Fruit fly (Drosophila melanogaster) whole organism, embryonic: ENCODE data around the gene Nlg2.

Experiments
- Aef1 ChIP-seq: fragments of 200-800 bp; sonication (Bioruptor generic); IDR thresholded peaks from 3 replicates; pipeline ENCODE4 v1.3.6; 2022; ENCODE audit warnings: missing biosample characterization, missing genetic modification characterization
- Atf-2 ChIP-seq: fragments of 200-800 bp; sonication (Bioruptor generic); optimal IDR thresholded peaks from 2 replicates; lab custom pipeline; 2016; ENCODE audit warnings: missing biosample characterization, missing genetic modification characterization
- CG10321 ChIP-seq: fragments of 200-800 bp; sonication (Bioruptor generic); IDR thresholded peaks from 2 replicates; pipeline ENCODE4 v1.3.6; 2022; ENCODE audit warnings: missing biosample characterization, missing genetic modification characterization
- CG10431 ChIP-seq: fragments of 200-800 bp; sonication (Bioruptor generic); optimal IDR thresholded peaks from 3 replicates; lab custom pipeline; 2018; ENCODE audit warnings: missing biosample characterization, mild to moderate bottlenecking, missing genetic modification characterization
- CG12236 ChIP-seq: fragments of 200-800 bp; sonication (Bioruptor generic); optimal IDR thresholded peaks from 2 replicates; lab custom pipeline; 2016; ENCODE audit warnings: missing biosample characterization, missing genetic modification characterization
- CG12299 ChIP-seq: fragments of 200-800 bp; sonication (Bioruptor generic); optimal IDR thresholded peaks from 2 replicates; lab custom pipeline; 2018; ENCODE audit warnings: missing biosample characterization, mild to moderate bottlenecking, missing genetic modification characterization
- CG13123 ChIP-seq: fragments of 200-800 bp; sonication (Bioruptor generic); optimal IDR thresholded peaks from 2 replicates; lab custom pipeline; 2016; ENCODE audit warnings: missing biosample characterization, missing genetic modification characterization
- CG14965 ChIP-seq: fragments of 200-800 bp; sonication (Bioruptor generic); optimal IDR thresholded peaks from 2 replicates; lab custom pipeline; 2016; ENCODE audit warnings: missing biosample characterization, missing genetic modification characterization, borderline replicate concordance
- CG1832 ChIP-seq: fragments of 200-800 bp; sonication (Bioruptor generic); optimal IDR thresholded peaks from 2 replicates; lab custom pipeline; 2017; ENCODE audit warnings: missing biosample characterization, mild to moderate bottlenecking, missing genetic modification characterization, inconsistent platforms
- CG2199 ChIP-seq: fragments of 200-800 bp; sonication (Bioruptor generic); IDR thresholded peaks from 3 replicates; pipeline ENCODE4 v1.3.6; 2022; ENCODE audit warnings: missing biosample characterization, missing genetic modification characterization
- CG32532 ChIP-seq: fragments of 200-800 bp; sonication (Bioruptor generic); IDR thresholded peaks from 2 replicates; pipeline ENCODE4 v1.3.6; 2022; ENCODE audit warnings: missing biosample characterization, missing genetic modification characterization
- CG3838 ChIP-seq: fragments of 200-800 bp; sonication (Bioruptor generic); optimal IDR thresholded peaks from 3 replicates; lab custom pipeline; 2016; ENCODE audit warnings: missing biosample characterization, missing genetic modification characterization
- CG6765 ChIP-seq: fragments of 200-800 bp; sonication (Bioruptor generic); optimal IDR thresholded peaks from 3 replicates; lab custom pipeline; 2017; ENCODE audit warnings: missing biosample characterization, mild to moderate bottlenecking, missing genetic modification characterization
- CG7271 ChIP-seq: fragments of 200-800 bp; sonication (Bioruptor generic); optimal IDR thresholded peaks from 2 replicates; lab custom pipeline; 2018; ENCODE audit warnings: missing biosample characterization, mild to moderate bottlenecking, missing genetic modification characterization, moderate library complexity
- CG8290 ChIP-seq, 3 experiments: fragments of 200-800 bp; sonication (Bioruptor generic); optimal IDR thresholded peaks; 2 replicates each; lab custom pipeline; 2016 to 2019; ENCODE audit warnings: missing biosample characterization in 3 of 3, missing genetic modification characterization in 3 of 3, mild to moderate bottlenecking in 2 of 3, moderate library complexity in 1 of 3
- CG8478 ChIP-seq: fragments of >200 bp; optimal IDR thresholded peaks from 2 replicates; lab custom pipeline; 2018
- Dip3 ChIP-seq: fragments of 200-800 bp; sonication (Bioruptor generic); optimal IDR thresholded peaks from 3 replicates; lab custom pipeline; 2016; ENCODE audit warnings: missing biosample characterization, missing genetic modification characterization
- Doc3 ChIP-seq: fragments of 200-800 bp; sonication (Bioruptor generic); IDR thresholded peaks from 3 replicates; pipeline ENCODE4 v1.3.6; 2022; ENCODE audit warnings: missing biosample characterization, missing genetic modification characterization; ENCODE audit not compliant: partially characterized antibody
- Ets65A ChIP-seq: fragments of 200-800 bp; sonication (Bioruptor generic); peaks from one replicate; lab custom pipeline; 2016; ENCODE audit warnings: missing biosample characterization, missing genetic modification characterization
- Lim3 ChIP-seq: fragments of 200-800 bp; sonication (Bioruptor generic); IDR thresholded peaks from 2 replicates; pipeline ENCODE4 v1.3.6; 2022; ENCODE audit warnings: missing biosample characterization, missing genetic modification characterization
- MBD-R2 ChIP-seq: fragments of 200-800 bp; sonication (Bioruptor generic); IDR thresholded peaks from 2 replicates; pipeline ENCODE4 v1.3.6; 2022; ENCODE audit warnings: missing biosample characterization, missing genetic modification characterization
- Myb ChIP-seq: fragments of 200-800 bp; sonication (Bioruptor generic); optimal IDR thresholded peaks from 2 replicates; lab custom pipeline; 2016; ENCODE audit warnings: missing biosample characterization, missing genetic modification characterization
- Opbp ChIP-seq: fragments of 200-800 bp; sonication (Bioruptor generic); IDR thresholded peaks from 3 replicates; pipeline ENCODE4 v1.3.6; 2022; ENCODE audit warnings: missing biosample characterization, missing genetic modification characterization; ENCODE audit not compliant: partially characterized antibody
- Optix ChIP-seq: fragments of 200-800 bp; sonication (Bioruptor generic); IDR thresholded peaks from 3 replicates; pipeline ENCODE4 v1.3.6; 2022; ENCODE audit warnings: missing biosample characterization, missing genetic modification characterization
- Rfx ChIP-seq: fragments of 200-800 bp; sonication (Bioruptor generic); IDR thresholded peaks from 2 replicates; pipeline ENCODE4 v1.3.6; 2022; ENCODE audit warnings: missing biosample characterization, missing genetic modification characterization
- Rx ChIP-seq: fragments of 200-800 bp; sonication (Bioruptor generic); IDR thresholded peaks from 2 replicates; pipeline ENCODE4 v1.3.6; 2022; ENCODE audit warnings: missing biosample characterization, missing genetic modification characterization
- Sry-δ ChIP-seq: fragments of 200-800 bp; sonication (Bioruptor generic); optimal IDR thresholded peaks from 2 replicates; lab custom pipeline; 2016; ENCODE audit warnings: missing biosample characterization, missing genetic modification characterization
- Stat92E ChIP-seq, 3 experiments: fragments of >200 bp in 2 of 3; fragments of 200-800 bp in 1 of 3; sonication (Bioruptor generic) in 1 of 3; optimal IDR thresholded peaks; 2 replicates each; lab custom pipeline; 2017 to 2019; ENCODE audit warnings: missing biosample characterization in 3 of 3, missing genetic modification characterization in 3 of 3, mild to moderate bottlenecking in 1 of 3, moderate library complexity in 1 of 3
- Usf ChIP-seq: fragments of 200-800 bp; sonication (Bioruptor generic); optimal IDR thresholded peaks from 2 replicates; lab custom pipeline; 2017; ENCODE audit warnings: missing genotype, missing biosample characterization, missing genetic modification characterization
- ac ChIP-seq: fragments of 200-800 bp; sonication (Bioruptor generic); optimal IDR thresholded peaks from 3 replicates; lab custom pipeline; 2017; ENCODE audit warnings: missing biosample characterization, mild to moderate bottlenecking, missing genetic modification characterization
- al ChIP-seq: fragments of 200-800 bp; sonication (Bioruptor generic); IDR thresholded peaks from 2 replicates; pipeline ENCODE4 v1.3.6; 2022; ENCODE audit warnings: missing biosample characterization, missing genetic modification characterization
- ap ChIP-seq: fragments of 200-800 bp; sonication (Bioruptor generic); IDR thresholded peaks from 2 replicates; pipeline ENCODE4 v1.3.6; 2022; ENCODE audit warnings: missing biosample characterization, missing genetic modification characterization
- ase ChIP-seq: fragments of 200-800 bp; sonication (Bioruptor generic); IDR thresholded peaks from 3 replicates; pipeline ENCODE4 v1.3.6; 2022; ENCODE audit warnings: missing biosample characterization, missing genetic modification characterization
- bbx ChIP-seq: fragments of 200-800 bp; sonication (Bioruptor generic); IDR thresholded peaks from 2 replicates; pipeline ENCODE4 v1.3.6; 2022; ENCODE audit warnings: missing biosample characterization, missing genetic modification characterization; ENCODE audit not compliant: partially characterized antibody
- cg ChIP-seq: fragments of 200-800 bp; sonication (Bioruptor generic); optimal IDR thresholded peaks from 3 replicates; lab custom pipeline; 2019; ENCODE audit warnings: missing biosample characterization, mild to moderate bottlenecking, missing genetic modification characterization, moderate library complexity
- dmrt99B ChIP-seq: fragments of 200-800 bp; sonication (Bioruptor generic); optimal IDR thresholded peaks from 2 replicates; lab custom pipeline; 2018; ENCODE audit warnings: missing biosample characterization, mild to moderate bottlenecking, missing genetic modification characterization, moderate library complexity
- dysf ChIP-seq: fragments of 200-800 bp; sonication (Bioruptor generic); IDR thresholded peaks from 3 replicates; pipeline ENCODE4 v1.3.6; 2022; ENCODE audit warnings: missing biosample characterization, missing genetic modification characterization
- her ChIP-seq: fragments of 200-800 bp; sonication (Bioruptor generic); optimal IDR thresholded peaks from 2 replicates; lab custom pipeline; 2016; ENCODE audit warnings: missing biosample characterization, missing genetic modification characterization
- insv ChIP-seq, 2 experiments: fragments of 200-800 bp; sonication (Bioruptor generic); optimal IDR thresholded peaks; 3 replicates each; lab custom pipeline; 2016 to 2018; ENCODE audit warnings: missing biosample characterization in 2 of 2, missing genetic modification characterization in 2 of 2
- otp ChIP-seq: fragments of 200-800 bp; sonication (Bioruptor generic); IDR thresholded peaks from 3 replicates; pipeline ENCODE4, ENCODE4 v1.3.6; 2022; ENCODE audit warnings: missing biosample characterization, missing genetic modification characterization
- pb ChIP-seq: fragments of 200-800 bp; sonication (Bioruptor generic); optimal IDR thresholded peaks from 3 replicates; lab custom pipeline; 2016; ENCODE audit warnings: missing biosample characterization, missing genetic modification characterization
- ranshi ChIP-seq: fragments of 200-800 bp; sonication (Bioruptor generic); IDR thresholded peaks from 2 replicates; pipeline ENCODE4 v1.3.6; 2022; ENCODE audit warnings: missing biosample characterization, missing genetic modification characterization
- row ChIP-seq: fragments of 200-800 bp; sonication (Bioruptor generic); IDR thresholded peaks from 3 replicates; pipeline ENCODE4 v1.3.6; 2022; ENCODE audit warnings: missing biosample characterization, missing genetic modification characterization
- schlank ChIP-seq: fragments of 200-800 bp; sonication (Bioruptor generic); optimal IDR thresholded peaks from 2 replicates; lab custom pipeline; 2018; ENCODE audit warnings: missing biosample characterization, mild to moderate bottlenecking, missing genetic modification characterization
- ssp ChIP-seq: fragments of 200-800 bp; sonication (Bioruptor generic); IDR thresholded peaks from 2 replicates; pipeline ENCODE4 v1.3.6; 2022; ENCODE audit warnings: missing biosample characterization, missing genetic modification characterization
- tap ChIP-seq: fragments of 200-800 bp; optimal IDR thresholded peaks from 3 replicates; lab custom pipeline; 2019; ENCODE audit warnings: missing biosample characterization, mild to moderate bottlenecking, missing genetic modification characterization, moderate library complexity
- tll ChIP-seq, 2 experiments: fragments of 200-800 bp in 1 of 2; fragments of >200 bp in 1 of 2; sonication (Bioruptor generic) in 1 of 2; optimal IDR thresholded peaks; 2 replicates each; lab custom pipeline; 2017 to 2019; ENCODE audit warnings: missing biosample characterization in 2 of 2, missing genetic modification characterization in 2 of 2, mild to moderate bottlenecking in 1 of 2, moderate library complexity in 1 of 2
- tna ChIP-seq: fragments of 200-800 bp; sonication (Bioruptor generic); IDR thresholded peaks from 2 replicates; pipeline ENCODE4 v1.3.6; 2022; ENCODE audit warnings: missing biosample characterization, missing genetic modification characterization; ENCODE audit not compliant: partially characterized antibody
- ttk ChIP-seq: fragments of 200-800 bp; sonication (Bioruptor generic); IDR thresholded peaks from 2 replicates; pipeline ENCODE4 v2.1.2; 2022; ENCODE audit warnings: missing biosample characterization, missing genetic modification characterization
- z ChIP-seq: fragments of 200-800 bp; sonication (Bioruptor generic); IDR thresholded peaks from 3 replicates; pipeline ENCODE4 v1.3.6; 2022; ENCODE audit warnings: missing biosample characterization, missing genetic modification characterization
- zen ChIP-seq: fragments of 200-800 bp; sonication (Bioruptor generic); optimal IDR thresholded peaks from 3 replicates; lab custom pipeline; 2018; ENCODE audit warnings: missing biosample characterization, mild to moderate bottlenecking, missing genetic modification characterization, moderate library complexity

Nlg2 gene

dm6 chr2L:6939698-6940097 lies 65.0 kb downstream of the Nlg2 start:
- TF ChIP-seq pb, result no peak
- TF ChIP-seq CG2199, result 0 out of 3 replicates have a peak, but pooled peaks have one; percentile 56
- TF ChIP-seq Opbp (GFP tag; lab: Robert Waterston, UW), result peak; percentile 46; the same call in 1 of the 3 replicates
- no peak for TF ChIP-seq ttk (GFP tag; lab: Robert Waterston, UW)
- no peak for TF ChIP-seq schlank
- TF ChIP-seq dmrt99B, result no peak
- TF ChIP-seq CG10321, result peak; percentile 88
- no peak for TF ChIP-seq tap (tag; lab: Kevin White, UChicago)
- TF ChIP-seq CG8290 (GFP tag; optimal IDR thresholded peaks at IDR 0.05; lab: Kevin White, UChicago), result peak; percentile 33
- peak in 1 of 2 experiments; percentile 35 for TF ChIP-seq CG8290 (tag; optimal IDR thresholded peaks at IDR 0.05; lab: Kevin White, UChicago)
- peak; percentile 24 for TF ChIP-seq ac (GFP tag; lab: Kevin White, UChicago)
- no peak for TF ChIP-seq ap (GFP tag; lab: Robert Waterston, UW)
- no peak for TF ChIP-seq CG6765 (GFP tag; lab: Kevin White, UChicago)
- TF ChIP-seq Optix (GFP tag; lab: Robert Waterston, UW), result no peak
- TF ChIP-seq CG1832, result peak; percentile 76
- peak; percentile 75 for TF ChIP-seq CG8478 (lab: Kevin White, UChicago)
- TF ChIP-seq Lim3 (GFP tag; lab: Robert Waterston, UW), result no peak
- TF ChIP-seq zen, result peak; percentile 60
- no peak for TF ChIP-seq Doc3 (GFP tag; lab: Robert Waterston, UW)
- no peak for TF ChIP-seq tna (GFP tag; lab: Robert Waterston, UW)
- no peak for TF ChIP-seq her (GFP tag; lab: Kevin White, UChicago)
- TF ChIP-seq MBD-R2 (GFP tag; lab: Robert Waterston, UW), result peak; percentile 32; the same call in 1 of the 2 replicates
- no peak for TF ChIP-seq Ets65A
- no peak for TF ChIP-seq CG7271 (tag; lab: Kevin White, UChicago)
- TF ChIP-seq CG13123 (GFP tag; lab: Kevin White, UChicago), result no peak
- no peak for TF ChIP-seq Stat92E (GFP tag; optimal IDR thresholded peaks at IDR 0.05; lab: Kevin White, UChicago)
- TF ChIP-seq ranshi (GFP tag; lab: Robert Waterston, UW), result no peak
- TF ChIP-seq Myb, result no peak
- TF ChIP-seq ssp (GFP tag; lab: Robert Waterston, UW), result no peak
- TF ChIP-seq z, result 0 out of 3 replicates have a peak, but pooled peaks have one; percentile 46
- 0 out of 3 replicates have a peak, but pooled peaks have one; percentile 6 for TF ChIP-seq row
- no peak for TF ChIP-seq CG12236 (GFP tag; lab: Kevin White, UChicago)
- no peak for TF ChIP-seq otp
- TF ChIP-seq CG3838 (GFP tag; lab: Kevin White, UChicago), result no peak
- TF ChIP-seq Rx (GFP tag; lab: Robert Waterston, UW), result no peak
- peak; percentile 39 for TF ChIP-seq cg (GFP tag; lab: Kevin White, UChicago)
- no peak for TF ChIP-seq CG12299
- no peak for TF ChIP-seq Atf-2 (GFP tag; lab: Kevin White, UChicago)
- TF ChIP-seq dysf, result no peak
- no peak for TF ChIP-seq ase (GFP tag; lab: Robert Waterston, UW)
- no peak for TF ChIP-seq CG32532
- TF ChIP-seq al (GFP tag; lab: Robert Waterston, UW), result no peak
- no peak for TF ChIP-seq Dip3 (GFP tag; lab: Kevin White, UChicago)
- no peak for TF ChIP-seq CG10431
- TF ChIP-seq Rfx (GFP tag; lab: Robert Waterston, UW), result no peak
- 0 out of 2 replicates have a peak, but pooled peaks have one; percentile 40 for TF ChIP-seq bbx (GFP tag; lab: Robert Waterston, UW)
- TF ChIP-seq Aef1 (GFP tag; lab: Robert Waterston, UW), result no peak
- no peak for TF ChIP-seq CG14965 (GFP tag; lab: Kevin White, UChicago)
- TF ChIP-seq Usf (GFP tag; lab: Kevin White, UChicago), result no peak
- TF ChIP-seq tll (GFP tag; optimal IDR thresholded peaks at IDR 0.05; lab: Kevin White, UChicago), result peak; percentile 1 to 17
- TF ChIP-seq insv (GFP tag; optimal IDR thresholded peaks at IDR 0.05; lab: Kevin White, UChicago), result no peak
- TF ChIP-seq Sry-δ (GFP tag; lab: Kevin White, UChicago), result peak; percentile 51
